Worm (Caenorhabditis elegans) whole organism, midembryonic: Measurements from ENCODE around the gene rpn-11.

Experiments used
- cog-1 ChIP-seq: sonication (generic microtip); optimal IDR thresholded peaks from 2 replicates; lab custom pipeline; 2016; ENCODE audit warnings: missing genetic modification characterization, missing compliant biosample characterization
- flt-1 ChIP-seq: fragments of 200-800 bp; sonication (Bioruptor generic); IDR thresholded peaks from 2 replicates; pipeline ENCODE4 v1.3.6; 2022; ENCODE audit warnings: missing genetic modification characterization, missing compliant biosample characterization
- med-1 ChIP-seq: sonication (generic microtip); optimal IDR thresholded peaks from 2 replicates; lab custom pipeline; 2017; ENCODE audit warnings: missing genetic modification characterization, mild to moderate bottlenecking, missing compliant biosample characterization, antibody characterized with exemption, missing genetic modification reagents; ENCODE audit not compliant: insufficient read depth
- ztf-23 ChIP-seq: fragments of 200-800 bp; sonication (Bioruptor generic); IDR thresholded peaks from 2 replicates; pipeline ENCODE4 v1.3.6; 2022; ENCODE audit warnings: missing genetic modification reagents, missing genetic modification characterization, missing compliant biosample characterization
- ztf-29 ChIP-seq: fragments of 200-800 bp; sonication (Bioruptor generic); IDR thresholded peaks from 2 replicates; pipeline ENCODE4 v1.3.6; 2022; ENCODE audit warnings: missing genetic modification reagents, missing genetic modification characterization, missing compliant biosample characterization

ce11 chrII:4038541-4038940 is 5.8 kb downstream of the rpn-11 start, which contains the start of gene pqn-48:
- TF ChIP-seq ztf-23 (no peak), flt-1 (GFP tag; lab: Robert Waterston, UW) (no peak), cog-1 (tag; lab: Kevin White, UChicago) (no peak), ztf-29 (GFP tag; lab: Robert Waterston, UW) (no peak), med-1 (GFP tag; lab: Kevin White, UChicago) (no peak)
